Worm (Caenorhabditis elegans) whole organism, L4 larva: ENCODE results near the gene mdt-22.
"Not testable (repeated sequence)": the region's sequence is repeated elsewhere in the genome, so short reads cannot be mapped to it uniquely, and the experiment has no call there.

Experiments used
- F26F4.8 ChIP-seq: fragments of 200-800 bp; sonication (Bioruptor generic); conservative IDR thresholded peaks from 2 replicates; pipeline ENCODE4 v1.3.6; 2022; ENCODE audit warnings: missing genetic modification characterization, missing compliant biosample characterization
- F37D6.2 ChIP-seq: sonication (generic microtip); optimal IDR thresholded peaks from 2 replicates; lab custom pipeline; 2016; ENCODE audit warnings: mild to moderate bottlenecking, missing genetic modification characterization, missing compliant biosample characterization
- R02D3.7 ChIP-seq: fragments of 150-350 bp; sonication (generic microtip); optimal IDR thresholded peaks from 3 replicates; lab custom pipeline; 2014; ENCODE audit warnings: missing biosample characterization, missing genetic modification characterization
- T26A8.4 ChIP-seq: fragments of 200-800 bp; sonication (Bioruptor generic); IDR thresholded peaks from 2 replicates; pipeline ENCODE4 v1.3.6; 2022; ENCODE audit warnings: missing genetic modification characterization, missing compliant biosample characterization
- Y48G9A.11 ChIP-seq: fragments of 200-800 bp; sonication (Bioruptor generic); IDR thresholded peaks from 2 replicates; pipeline ENCODE4 v1.3.6; 2022; ENCODE audit warnings: missing genetic modification reagents, missing genetic modification characterization, missing compliant biosample characterization
- Y75B8A.6 ChIP-seq: fragments of 200-800 bp; sonication (Bioruptor generic); IDR thresholded peaks from 2 replicates; pipeline ENCODE4 v1.3.6; 2022; ENCODE audit warnings: missing genetic modification reagents, missing genetic modification characterization, missing compliant biosample characterization
- aha-1 ChIP-seq: fragments of 150-350 bp; peaks from one replicate; lab custom pipeline; 2014; ENCODE audit warnings: missing biosample characterization, missing genetic modification characterization
- aly-2 ChIP-seq: sonication (generic microtip); optimal IDR thresholded peaks from 2 replicates; lab custom pipeline; 2018; ENCODE audit warnings: missing biosample characterization, missing genetic modification characterization
- arid-1 ChIP-seq: fragments of 200-800 bp; sonication (Bioruptor generic); conservative IDR thresholded peaks from 2 replicates; pipeline ENCODE4 v1.3.6; 2022; ENCODE audit warnings: missing genetic modification reagents, missing genetic modification characterization, missing compliant biosample characterization
- ceh-28 ChIP-seq: fragments of 150-350 bp; optimal IDR thresholded peaks from 2 replicates; lab custom pipeline; 2014; ENCODE audit warnings: missing biosample characterization, missing genetic modification reagents, missing genetic modification characterization
- ctbp-1 ChIP-seq: fragments of 200-800 bp; sonication (Bioruptor generic); IDR thresholded peaks from 2 replicates; pipeline ENCODE4 v1.3.6; 2022; ENCODE audit warnings: missing genetic modification reagents, missing genetic modification characterization, missing compliant biosample characterization
- daf-16 ChIP-seq, 3 experiments: sonication (generic microtip); optimal IDR thresholded peaks; 2 replicates each; lab custom pipeline; 2016 to 2017; ENCODE audit warnings: missing genetic modification characterization in 3 of 3, missing genetic modification reagents in 3 of 3, mild to moderate bottlenecking in 2 of 3, missing compliant biosample characterization in 2 of 3, missing biosample characterization in 1 of 3, moderate library complexity in 1 of 3
- daf-8 ChIP-seq: fragments of 200-800 bp; sonication (Bioruptor generic); IDR thresholded peaks from 2 replicates; pipeline ENCODE4 v1.3.6; 2022; ENCODE audit warnings: missing genetic modification characterization, missing compliant biosample characterization
- dmd-9 ChIP-seq: fragments of 200-800 bp; sonication (Bioruptor generic); IDR thresholded peaks from 2 replicates; pipeline ENCODE4 v1.3.6; 2022; ENCODE audit warnings: missing genetic modification reagents, missing genetic modification characterization, missing compliant biosample characterization
- egl-43 ChIP-seq: fragments of 200-800 bp; sonication (Bioruptor generic); IDR thresholded peaks from 2 replicates; pipeline ENCODE4 v1.3.6; 2022; ENCODE audit warnings: missing genetic modification reagents, missing genetic modification characterization, missing compliant biosample characterization
- hmg-1.1 ChIP-seq: fragments of 200-800 bp; sonication (Bioruptor generic); IDR thresholded peaks from 2 replicates; pipeline ENCODE4 v1.3.6; 2022; ENCODE audit warnings: missing genetic modification reagents, missing genetic modification characterization, missing compliant biosample characterization
- lim-7 ChIP-seq: fragments of 200-800 bp; sonication (Bioruptor generic); IDR thresholded peaks from 2 replicates; pipeline ENCODE4 v1.3.6; 2022; ENCODE audit warnings: missing genetic modification characterization, missing compliant biosample characterization
- lin-1 ChIP-seq: fragments of 200-800 bp; sonication (Bioruptor generic); IDR thresholded peaks from 2 replicates; pipeline ENCODE4 v1.3.6; 2022; ENCODE audit warnings: missing genetic modification reagents, missing genetic modification characterization, missing compliant biosample characterization
- lir-3 ChIP-seq: sonication (generic microtip); optimal IDR thresholded peaks from 2 replicates; lab custom pipeline; 2016; ENCODE audit warnings: mild to moderate bottlenecking, missing genetic modification characterization, missing compliant biosample characterization
- lsy-2 ChIP-seq, 2 experiments: fragments of 150-350 bp in 1 of 2; sonication (generic microtip) in 1 of 2; optimal IDR thresholded peaks; 2 replicates each; lab custom pipeline; 2014 to 2017; ENCODE audit warnings: missing biosample characterization in 2 of 2, missing genetic modification characterization in 2 of 2
- madf-5 ChIP-seq, 2 experiments: fragments of 200-800 bp; sonication (Bioruptor generic); IDR thresholded peaks; 2 replicates each; pipeline ENCODE4 v1.3.6; 2022; ENCODE audit warnings: missing compliant biosample characterization in 2 of 2, missing genetic modification characterization in 2 of 2
- madf-9 ChIP-seq: fragments of 200-800 bp; sonication (Bioruptor generic); conservative IDR thresholded peaks from 2 replicates; pipeline ENCODE4 v1.3.6; 2022; ENCODE audit warnings: missing genetic modification reagents, missing genetic modification characterization, missing compliant biosample characterization
- mes-2 ChIP-seq: sonication (generic microtip); optimal IDR thresholded peaks from 2 replicates; lab custom pipeline; 2016; ENCODE audit warnings: missing genotype, mild to moderate bottlenecking, missing genetic modification characterization, missing compliant biosample characterization; ENCODE audit not compliant: poor library complexity, severe bottlenecking
- mxl-2 ChIP-seq: fragments of 200-800 bp; sonication (Bioruptor generic); conservative IDR thresholded peaks from 2 replicates; pipeline ENCODE4 v1.3.6; 2022; ENCODE audit warnings: missing genetic modification reagents, missing genetic modification characterization, missing compliant biosample characterization
- nhr-10 ChIP-seq: fragments of 150-350 bp; optimal IDR thresholded peaks from 2 replicates; lab custom pipeline; 2014; ENCODE audit warnings: missing biosample characterization, missing genetic modification characterization
- nhr-111 ChIP-seq: fragments of 200-800 bp; sonication (Bioruptor generic); optimal IDR thresholded peaks from 2 replicates; lab custom pipeline; 2018; ENCODE audit warnings: mild to moderate bottlenecking, missing genetic modification characterization, missing compliant biosample characterization
- php-3 ChIP-seq: fragments of 200-800 bp; sonication (Bioruptor generic); IDR thresholded peaks from 2 replicates; pipeline ENCODE4 v1.3.6; 2022; ENCODE audit warnings: missing genetic modification reagents, missing genetic modification characterization, missing compliant biosample characterization
- rbr-2 ChIP-seq: sonication (generic microtip); optimal IDR thresholded peaks from 2 replicates; lab custom pipeline; 2016; ENCODE audit warnings: missing genotype, missing genetic modification characterization, missing compliant biosample characterization
- saeg-2 ChIP-seq: fragments of 200-800 bp; sonication (Bioruptor generic); IDR thresholded peaks from 2 replicates; pipeline ENCODE4 v1.3.6; 2022; ENCODE audit warnings: missing genetic modification reagents, missing genetic modification characterization, missing compliant biosample characterization
- sdz-12 ChIP-seq: fragments of 200-800 bp; sonication (Bioruptor generic); optimal IDR thresholded peaks from 2 replicates; lab custom pipeline; 2018; ENCODE audit warnings: mild to moderate bottlenecking, missing genetic modification characterization, missing compliant biosample characterization
- set-16 ChIP-seq: fragments of 200-800 bp; sonication (Bioruptor generic); IDR thresholded peaks from 2 replicates; pipeline ENCODE4 v1.3.6; 2022; ENCODE audit warnings: missing genetic modification reagents, missing genetic modification characterization, missing compliant biosample characterization
- spr-1 ChIP-seq: sonication (generic microtip); optimal IDR thresholded peaks from 2 replicates; lab custom pipeline; 2016; ENCODE audit warnings: mild to moderate bottlenecking, missing genetic modification characterization, missing compliant biosample characterization
- tra-1 ChIP-seq: fragments of 200-800 bp; sonication (Bioruptor generic); IDR thresholded peaks from 2 replicates; pipeline ENCODE4 v1.3.6; 2022; ENCODE audit warnings: missing genetic modification reagents, missing genetic modification characterization, missing compliant biosample characterization
- vab-7 ChIP-seq: fragments of 200-800 bp; sonication (Bioruptor generic); IDR thresholded peaks from 2 replicates; pipeline ENCODE4 v1.3.6; 2022; ENCODE audit warnings: missing genetic modification reagents, missing genetic modification characterization, missing compliant biosample characterization
- zfp-2 ChIP-seq: sonication (generic microtip); optimal IDR thresholded peaks from 2 replicates; lab custom pipeline; 2016; ENCODE audit warnings: mild to moderate bottlenecking, missing genetic modification characterization, missing compliant biosample characterization
- zip-11 ChIP-seq: fragments of 200-800 bp; sonication (Bioruptor generic); IDR thresholded peaks from 2 replicates; pipeline ENCODE4 v1.3.6; 2022; ENCODE audit warnings: missing genetic modification characterization, missing compliant biosample characterization

Gene mdt-22

DNA sequence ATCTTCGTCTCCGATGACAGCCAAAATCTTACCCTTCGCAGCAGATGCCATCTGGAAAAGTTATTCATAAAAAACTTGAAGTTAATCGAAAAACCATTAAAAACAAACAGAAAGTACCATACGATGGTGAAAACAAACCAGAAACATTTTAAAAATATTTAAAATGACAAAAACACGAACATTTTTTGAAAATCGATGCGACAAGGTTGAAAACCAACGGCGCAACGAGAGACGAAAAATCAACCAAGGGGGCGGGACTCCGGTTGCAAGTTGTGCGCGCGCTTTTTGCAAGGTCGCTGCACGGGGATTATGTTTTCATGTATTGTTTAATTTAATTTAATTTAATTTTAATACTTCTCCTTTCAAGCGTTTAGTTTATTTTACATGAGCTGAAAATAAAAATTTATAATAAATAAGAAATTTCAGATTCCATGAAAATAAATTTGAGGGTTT, 2.7 kb downstream of the mdt-22 start, which contains the start of gene vha-9 (continued):
- no peak for TF ChIP-seq zip-11 (GFP tag; lab: Robert Waterston, UW)
- TF ChIP-seq hmg-1.1 = peak; percentile 10; the same call in 1 of the 2 replicates

DNA sequence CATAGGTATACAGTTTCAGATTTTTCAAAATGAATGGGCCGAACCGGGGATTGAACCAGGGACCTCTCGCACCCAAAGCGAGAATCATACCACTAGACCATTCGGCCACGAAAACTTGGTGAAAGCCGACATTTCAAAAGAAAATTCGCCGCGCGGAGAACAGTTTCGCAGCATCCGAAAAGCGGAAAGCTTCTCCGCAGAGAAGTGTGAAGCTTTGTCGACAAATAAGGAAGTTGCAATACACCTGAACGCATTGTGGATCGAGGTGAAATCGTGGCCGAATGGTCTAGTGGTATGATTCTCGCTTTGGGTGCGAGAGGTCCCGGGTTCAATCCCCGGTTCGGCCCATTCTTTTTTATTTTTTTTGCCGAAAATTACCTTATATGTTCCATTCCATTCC, 3.7 kb downstream of the mdt-22 start:
- TF ChIP-seq lin-1 (GFP tag; lab: Robert Waterston, UW) (0 out of 2 replicates have a peak, but pooled peaks have one; percentile 8), saeg-2 (GFP tag; lab: Robert Waterston, UW) (peak; percentile 18; the same call in 1 of the 2 replicates), ctbp-1 (GFP tag; lab: Robert Waterston, UW) (0 out of 2 replicates have a peak, but pooled peaks have one; percentile 28), tra-1 (GFP tag; lab: Robert Waterston, UW) (0 out of 2 replicates have a peak, but pooled peaks have one; percentile 9), T26A8.4 (GFP tag; lab: Robert Waterston, UW) (peak; percentile 79), daf-16 (GFP tag; optimal IDR thresholded peaks at IDR 0.05; lab: Kevin White, UChicago) (peak in 1 of 2 experiments; percentile 26), F26F4.8 (GFP tag; lab: Robert Waterston, UW) (peak; percentile 64; the same call in 1 of the 2 replicates), lim-7 (GFP tag; lab: Robert Waterston, UW) (peak; percentile 70; the same call in 1 of the 2 replicates), mes-2 (peak; percentile 46), Y48G9A.11 (GFP tag; lab: Robert Waterston, UW) (0 out of 2 replicates have a peak, but pooled peaks have one; percentile 22), madf-5 (GFP tag; IDR thresholded peaks at IDR 0.05; lab: Robert Waterston, UW) (0 out of 4 replicates have a peak, but pooled peaks of 1 of the 2 experiments have one; percentile 40), vab-7 (peak; percentile 59; the same call in 1 of the 2 replicates), php-3 (GFP tag; lab: Robert Waterston, UW) (0 out of 2 replicates have a peak, but pooled peaks have one; percentile 40), arid-1 (peak; percentile 73), egl-43 (GFP tag; lab: Robert Waterston, UW) (peak; percentile 88), madf-9 (GFP tag; lab: Robert Waterston, UW) (peak; percentile 51), aha-1 (tag; lab: Kevin White, UChicago) (peak; percentile 51), hmg-1.1 (peak; percentile 24; the same call in 1 of the 2 replicates)
- TF ChIP-seq daf-16 (tag; optimal IDR thresholded peaks at IDR 0.05; lab: Kevin White, UChicago) = not testable (repeated sequence)

DNA sequence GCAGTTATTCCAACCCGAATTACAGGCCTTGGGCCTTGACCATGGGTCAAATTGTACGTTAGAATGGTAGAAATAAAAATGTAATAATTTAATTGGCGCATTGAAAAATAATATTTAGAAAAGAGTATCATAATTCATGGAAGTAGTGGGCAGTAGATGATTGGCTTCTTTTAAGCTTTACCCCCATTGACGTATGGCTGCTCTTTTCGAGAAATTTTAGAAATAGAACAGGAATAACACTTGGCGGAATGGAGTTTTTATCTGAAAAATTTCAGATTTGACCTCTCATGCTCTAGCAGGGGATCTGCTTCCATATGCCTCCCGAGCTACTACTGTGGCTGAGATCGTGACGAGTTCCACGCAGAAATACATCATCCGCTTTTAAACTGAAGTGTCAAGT, 7.7 kb downstream of the mdt-22 start, which contains the start of gene gcy-4:
TSS of gene gcy-4 (minus strand) at position 101 of the 400 bp plus-strand sequence.
- TF ChIP-seq daf-8 (no peak), aha-1 (tag; lab: Kevin White, UChicago) (no peak), ceh-28 (tag; lab: Kevin White, UChicago) (no peak), lir-3 (tag; lab: Kevin White, UChicago) (no peak), spr-1 (tag; lab: Kevin White, UChicago) (no peak), R02D3.7 (tag; lab: Kevin White, UChicago) (no peak), Y75B8A.6 (GFP tag; lab: Robert Waterston, UW) (no peak), mxl-2 (GFP tag; lab: Robert Waterston, UW) (no peak), lsy-2 (tag; optimal IDR thresholded peaks at IDR 0.05; lab: Kevin White, UChicago) (no peak), rbr-2 (tag; lab: Kevin White, UChicago) (no peak), F26F4.8 (GFP tag; lab: Robert Waterston, UW) (no peak), nhr-10 (tag; lab: Kevin White, UChicago) (no peak), egl-43 (GFP tag; lab: Robert Waterston, UW) (no peak), aly-2 (tag; lab: Kevin White, UChicago) (no peak), nhr-111 (GFP tag; lab: Kevin White, UChicago) (no peak), set-16 (GFP tag; lab: Robert Waterston, UW) (no peak), sdz-12 (GFP tag; lab: Kevin White, UChicago) (no peak), zfp-2 (tag; lab: Kevin White, UChicago) (no peak), dmd-9 (GFP tag; lab: Robert Waterston, UW) (no peak), F37D6.2 (tag; lab: Kevin White, UChicago) (no peak)
